Fruit fly (Drosophila melanogaster) whole organism, wandering third instar larva: ENCODE data around the gene hoe1.

Experiments
- CG9705 ChIP-seq: fragments of 200-800 bp; sonication (Bioruptor generic); optimal IDR thresholded peaks from 2 replicates; lab custom pipeline; 2018; ENCODE audit warnings: missing biosample characterization, mild to moderate bottlenecking, missing genetic modification characterization
- GATAd ChIP-seq: sonication (Bioruptor generic); optimal IDR thresholded peaks from 2 replicates; lab custom pipeline; 2016; ENCODE audit warnings: missing biosample characterization, missing genetic modification characterization
- Vsx2 ChIP-seq: fragments of 200-300, 225-300 bp; sonication (Bioruptor generic); optimal IDR thresholded peaks from 2 replicates; lab custom pipeline; 2018; ENCODE audit warnings: missing biosample characterization, missing genetic modification characterization; ENCODE audit not compliant: partially characterized antibody
- brk ChIP-seq: fragments of 200-800 bp; sonication (Bioruptor generic); optimal IDR thresholded peaks from 2 replicates; lab custom pipeline; 2016; ENCODE audit warnings: missing biosample characterization, mild to moderate bottlenecking, missing genetic modification characterization
- tai ChIP-seq: sonication (Bioruptor generic); optimal IDR thresholded peaks from 2 replicates; lab custom pipeline; 2016; ENCODE audit warnings: missing biosample characterization, missing genetic modification characterization
- woc ChIP-seq: sonication (Bioruptor generic); optimal IDR thresholded peaks from 2 replicates; lab custom pipeline; 2016; ENCODE audit warnings: missing biosample characterization, mild to moderate bottlenecking, missing genetic modification characterization

- TF ChIP-seq Vsx2 (no peak), brk (GFP tag; lab: Kevin White, UChicago) (no peak), tai (GFP tag; lab: Kevin White, UChicago) (no peak), woc (GFP tag; lab: Kevin White, UChicago) (no peak), CG9705 (GFP tag; lab: Kevin White, UChicago) (no peak), GATAd (GFP tag; lab: Kevin White, UChicago) (no peak)
Measured at dm6 chr2L:4955094-4955823, 23.1 kb upstream of the hoe1 start, which contains the start of the genes Jon25Bi and Marcal1.
